Fruit fly (Drosophila melanogaster): ENCODE data around the gene CG45263.

DNA sequence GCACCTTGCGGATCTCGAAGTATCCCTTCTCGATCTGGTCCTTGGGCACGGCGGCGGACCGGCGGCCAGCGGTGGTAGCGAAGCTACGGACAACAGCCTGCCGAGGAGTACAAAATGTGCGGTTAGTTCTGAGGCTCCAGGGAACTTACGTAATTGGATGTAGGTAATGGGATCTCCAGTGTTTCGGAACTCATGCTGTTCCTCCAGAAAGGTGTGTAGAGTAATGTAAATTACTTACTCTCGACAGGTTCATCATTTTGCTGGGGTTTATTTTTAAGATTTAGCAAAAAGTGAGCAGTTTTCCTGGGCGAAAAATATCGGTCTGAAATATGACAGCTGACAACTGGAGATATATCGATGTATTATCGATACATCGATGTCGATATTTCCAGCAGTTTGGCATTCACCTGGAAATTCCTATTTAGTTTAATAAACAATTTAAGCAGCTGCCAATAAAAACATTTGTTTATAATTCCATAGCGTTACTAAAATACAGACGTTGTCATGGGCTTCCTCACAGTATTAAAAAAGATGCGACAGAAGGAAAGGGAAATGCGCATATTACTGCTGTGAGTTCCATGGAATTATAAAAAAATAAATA lies 136.6 kb downstream of the CG45263 start, which contains the start of the genes COX7A and Arl2:
- TF ChIP-seq Pif1A (GFP tag; optimal IDR thresholded peaks at IDR 0.05) (no peak), CG12605 (GFP tag; IDR thresholded peaks at IDR 0.05) (no peak), CG9948 (tag; optimal IDR thresholded peaks at IDR 0.05) (no peak)
